Worm (Caenorhabditis elegans): ENCODE measurements around the gene str-5.

DNA sequence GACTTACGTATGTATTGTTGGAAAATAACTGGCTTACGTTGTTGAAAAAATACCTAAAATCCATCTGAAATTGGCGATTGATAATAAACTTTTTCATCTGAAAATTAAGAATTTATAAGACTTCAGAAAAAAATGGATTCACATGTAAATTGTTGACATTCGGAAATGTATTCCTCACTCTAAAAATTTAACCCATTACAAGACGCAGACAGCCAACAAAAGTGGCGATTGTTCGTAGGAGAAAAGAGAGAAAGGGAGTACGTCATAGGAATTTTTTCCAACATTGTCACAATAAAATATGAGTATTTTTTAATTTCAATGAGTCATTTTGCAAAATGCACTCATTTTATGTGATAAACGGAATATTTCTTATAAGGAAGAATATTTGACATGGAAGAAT, 34.5 kb upstream of the str-5 start, which contains the start of gene Y6E2A.5:
- no peak for TF ChIP-seq ama-1 (optimal IDR thresholded peaks at IDR 0.05)
- TF ChIP-seq nfya-1 (tag; optimal IDR thresholded peaks at IDR 0.05) = no peak
- no peak for TF ChIP-seq fkh-6 (tag; optimal IDR thresholded peaks at IDR 0.05)
- no peak for TF ChIP-seq fkh-10 (GFP tag; optimal IDR thresholded peaks at IDR 0.05)
- no peak for TF ChIP-seq ceh-48 (tag; optimal IDR thresholded peaks at IDR 0.05)
- TF ChIP-seq pha-4 (tag; optimal IDR thresholded peaks at IDR 0.05) = no peak
- TF ChIP-seq ceh-22 (tag; optimal IDR thresholded peaks at IDR 0.05) = no peak
- TF ChIP-seq dmd-4 (tag; optimal IDR thresholded peaks at IDR 0.05; ENCODE audit: borderline replicate concordance) = no peak
- no peak for TF ChIP-seq ceh-19 (GFP tag; optimal IDR thresholded peaks at IDR 0.05)
- TF ChIP-seq sox-2 (GFP tag; IDR thresholded peaks at IDR 0.05) = no peak
- TF ChIP-seq npax-4 (tag; optimal IDR thresholded peaks at IDR 0.05) = no peak
- TF ChIP-seq dve-1 (tag; optimal IDR thresholded peaks at IDR 0.05) = no peak
